Worm (Caenorhabditis elegans) whole organism, midembryonic: Measurements from ENCODE around the gene C03E10.3.

Experiments
- T22C8.4 ChIP-seq: fragments of 200-800 bp; sonication (Bioruptor generic); IDR thresholded peaks from 2 replicates; pipeline ENCODE4 v1.3.6; 2022; ENCODE audit warnings: missing genetic modification characterization, missing compliant biosample characterization
- cog-1 ChIP-seq: sonication (generic microtip); optimal IDR thresholded peaks from 2 replicates; lab custom pipeline; 2016; ENCODE audit warnings: missing genetic modification characterization, missing compliant biosample characterization
- flt-1 ChIP-seq: fragments of 200-800 bp; sonication (Bioruptor generic); IDR thresholded peaks from 2 replicates; pipeline ENCODE4 v1.3.6; 2022; ENCODE audit warnings: missing genetic modification characterization, missing compliant biosample characterization
- klf-2 ChIP-seq: fragments of 200-800 bp; sonication (Bioruptor generic); conservative IDR thresholded peaks from 2 replicates; pipeline ENCODE4 v1.3.6; 2022; ENCODE audit warnings: missing genetic modification reagents, missing genetic modification characterization, missing compliant biosample characterization
- med-1 ChIP-seq: sonication (generic microtip); optimal IDR thresholded peaks from 2 replicates; lab custom pipeline; 2017; ENCODE audit warnings: missing genetic modification characterization, mild to moderate bottlenecking, missing compliant biosample characterization, antibody characterized with exemption, missing genetic modification reagents; ENCODE audit not compliant: insufficient read depth
- ref-1 ChIP-seq: fragments of 200-800 bp; sonication (Bioruptor generic); conservative IDR thresholded peaks from 2 replicates; pipeline ENCODE4 v1.3.6; 2022; ENCODE audit warnings: missing genetic modification reagents, missing genetic modification characterization, missing compliant biosample characterization
- tab-1 ChIP-seq: fragments of 200-800 bp; sonication (Bioruptor generic); IDR thresholded peaks from 2 replicates; pipeline ENCODE4 v1.3.6; 2022; ENCODE audit warnings: missing genetic modification characterization, missing compliant biosample characterization
- ztf-23 ChIP-seq: fragments of 200-800 bp; sonication (Bioruptor generic); IDR thresholded peaks from 2 replicates; pipeline ENCODE4 v1.3.6; 2022; ENCODE audit warnings: missing genetic modification reagents, missing genetic modification characterization, missing compliant biosample characterization
- ztf-29 ChIP-seq: fragments of 200-800 bp; sonication (Bioruptor generic); IDR thresholded peaks from 2 replicates; pipeline ENCODE4 v1.3.6; 2022; ENCODE audit warnings: missing genetic modification reagents, missing genetic modification characterization, missing compliant biosample characterization

The C03E10.3 gene

ce11 chrV:11254980-11255379 is 31.2 kb upstream of the C03E10.3 start, which contains the start of gene srsx-31:
TSS of gene srsx-31 (minus strand) at chrV:11255080.
- no peak for TF ChIP-seq ztf-23 (GFP tag; lab: Robert Waterston, UW)
- TF ChIP-seq klf-2 (GFP tag; lab: Robert Waterston, UW): no peak
- TF ChIP-seq flt-1 (GFP tag; lab: Robert Waterston, UW): no peak
- TF ChIP-seq T22C8.4 (GFP tag; lab: Robert Waterston, UW): no peak
- no peak for TF ChIP-seq ref-1 (GFP tag; lab: Robert Waterston, UW)
- no peak for TF ChIP-seq med-1
- TF ChIP-seq tab-1 (GFP tag; lab: Robert Waterston, UW): no peak
- TF ChIP-seq cog-1 (tag; lab: Kevin White, UChicago): no peak

ce11 chrV:11258896-11259295 is 27.3 kb upstream of the C03E10.3 start, which contains the start of gene lgc-36:
TSS of gene lgc-36 (minus strand) at chrV:11258996.
- TF ChIP-seq klf-2 (GFP tag; lab: Robert Waterston, UW): no peak
- no peak for TF ChIP-seq tab-1 (GFP tag; lab: Robert Waterston, UW)
- TF ChIP-seq ztf-23 (GFP tag; lab: Robert Waterston, UW): no peak
- TF ChIP-seq ref-1 (GFP tag; lab: Robert Waterston, UW): no peak
- TF ChIP-seq cog-1 (tag; lab: Kevin White, UChicago): no peak
- no peak for TF ChIP-seq med-1
- TF ChIP-seq flt-1 (GFP tag; lab: Robert Waterston, UW): no peak
- no peak for TF ChIP-seq T22C8.4 (GFP tag; lab: Robert Waterston, UW)
- TF ChIP-seq ztf-29 (GFP tag; lab: Robert Waterston, UW): no peak

ce11 chrV:11260622-11261021 is 25.6 kb upstream of the C03E10.3 start, which contains the start of gene F07B10.7:
TSS of gene F07B10.7 (minus strand) at chrV:11260722.
- TF ChIP-seq med-1 (no peak), T22C8.4 (GFP tag; lab: Robert Waterston, UW) (no peak), ztf-29 (GFP tag; lab: Robert Waterston, UW) (no peak), ref-1 (GFP tag; lab: Robert Waterston, UW) (no peak), flt-1 (GFP tag; lab: Robert Waterston, UW) (no peak), cog-1 (tag; lab: Kevin White, UChicago) (no peak)

ce11 chrV:11263025-11263424 is 23.2 kb upstream of the C03E10.3 start, which contains the start of gene F07B10.4:
TSS of gene F07B10.4 (minus strand) at chrV:11263125.
- no peak for TF ChIP-seq ztf-23 (GFP tag; lab: Robert Waterston, UW)
- TF ChIP-seq tab-1 (GFP tag; lab: Robert Waterston, UW): no peak
- no peak for TF ChIP-seq med-1
- no peak for TF ChIP-seq ref-1 (GFP tag; lab: Robert Waterston, UW)
- TF ChIP-seq cog-1 (tag; lab: Kevin White, UChicago): no peak
- no peak for TF ChIP-seq ztf-29 (GFP tag; lab: Robert Waterston, UW)
- no peak for TF ChIP-seq klf-2 (GFP tag; lab: Robert Waterston, UW)
- no peak for TF ChIP-seq T22C8.4 (GFP tag; lab: Robert Waterston, UW)
- no peak for TF ChIP-seq flt-1 (GFP tag; lab: Robert Waterston, UW)

ce11 chrV:11265482-11265881 is 20.7 kb upstream of the C03E10.3 start, which contains the start of gene cln-3.1:
TSS of gene cln-3.1 (minus strand) at chrV:11265652.
- no peak for TF ChIP-seq med-1
- no peak for TF ChIP-seq flt-1 (GFP tag; lab: Robert Waterston, UW)
- TF ChIP-seq cog-1 (tag; lab: Kevin White, UChicago): no peak
- TF ChIP-seq ztf-29 (GFP tag; lab: Robert Waterston, UW): no peak
- TF ChIP-seq tab-1 (GFP tag; lab: Robert Waterston, UW): no peak
- TF ChIP-seq T22C8.4 (GFP tag; lab: Robert Waterston, UW): no peak
- TF ChIP-seq klf-2 (GFP tag; lab: Robert Waterston, UW): no peak
- no peak for TF ChIP-seq ztf-23 (GFP tag; lab: Robert Waterston, UW)
- no peak for TF ChIP-seq ref-1 (GFP tag; lab: Robert Waterston, UW)

- TF ChIP-seq med-1 (no peak), tab-1 (GFP tag; lab: Robert Waterston, UW) (no peak), klf-2 (GFP tag; lab: Robert Waterston, UW) (no peak), ztf-23 (GFP tag; lab: Robert Waterston, UW) (no peak), ztf-29 (GFP tag; lab: Robert Waterston, UW) (no peak), flt-1 (GFP tag; lab: Robert Waterston, UW) (no peak), T22C8.4 (GFP tag; lab: Robert Waterston, UW) (no peak), ref-1 (GFP tag; lab: Robert Waterston, UW) (no peak), cog-1 (tag; lab: Kevin White, UChicago) (no peak)
Observed at ce11 chrV:11266681-11267080, 19.5 kb upstream of the C03E10.3 start, which contains the start of gene str-116. TSS of gene str-116 (plus strand) at chrV:11266981.

ce11 chrV:11268791-11269190 is 17.4 kb upstream of the C03E10.3 start, which contains the start of gene str-115:
TSS of gene str-115 (plus strand) at chrV:11269091.
- TF ChIP-seq ztf-29 (GFP tag; lab: Robert Waterston, UW): no peak
- TF ChIP-seq ztf-23 (GFP tag; lab: Robert Waterston, UW): no peak

ce11 chrV:11271051-11271450 is 15.2 kb upstream of the C03E10.3 start, which contains the start of gene clec-222:
TSS of gene clec-222 (plus strand) at chrV:11271351.
- no peak for TF ChIP-seq flt-1 (GFP tag; lab: Robert Waterston, UW)
- no peak for TF ChIP-seq ztf-23 (GFP tag; lab: Robert Waterston, UW)
- TF ChIP-seq tab-1 (GFP tag; lab: Robert Waterston, UW): no peak
- no peak for TF ChIP-seq klf-2 (GFP tag; lab: Robert Waterston, UW)
- TF ChIP-seq ztf-29 (GFP tag; lab: Robert Waterston, UW): no peak
- no peak for TF ChIP-seq ref-1 (GFP tag; lab: Robert Waterston, UW)
- TF ChIP-seq cog-1 (tag; lab: Kevin White, UChicago): no peak
- no peak for TF ChIP-seq T22C8.4 (GFP tag; lab: Robert Waterston, UW)
- no peak for TF ChIP-seq med-1

- TF ChIP-seq ztf-23 (GFP tag; lab: Robert Waterston, UW) (no peak), tab-1 (GFP tag; lab: Robert Waterston, UW) (no peak), ref-1 (GFP tag; lab: Robert Waterston, UW) (no peak), T22C8.4 (GFP tag; lab: Robert Waterston, UW) (no peak), ztf-29 (GFP tag; lab: Robert Waterston, UW) (no peak), med-1 (no peak), flt-1 (GFP tag; lab: Robert Waterston, UW) (no peak)
Observed at ce11 chrV:11272848-11273247, 13.4 kb upstream of the C03E10.3 start, which contains the start of gene clec-223. TSS of gene clec-223 (plus strand) at chrV:11273148.
